Fruit fly (Drosophila melanogaster): ENCODE data around the gene CG7497.
A peak's percentile ranks its signal among the peaks of the same experiment; 100 is the strongest.

The CG7497 gene

DNA sequence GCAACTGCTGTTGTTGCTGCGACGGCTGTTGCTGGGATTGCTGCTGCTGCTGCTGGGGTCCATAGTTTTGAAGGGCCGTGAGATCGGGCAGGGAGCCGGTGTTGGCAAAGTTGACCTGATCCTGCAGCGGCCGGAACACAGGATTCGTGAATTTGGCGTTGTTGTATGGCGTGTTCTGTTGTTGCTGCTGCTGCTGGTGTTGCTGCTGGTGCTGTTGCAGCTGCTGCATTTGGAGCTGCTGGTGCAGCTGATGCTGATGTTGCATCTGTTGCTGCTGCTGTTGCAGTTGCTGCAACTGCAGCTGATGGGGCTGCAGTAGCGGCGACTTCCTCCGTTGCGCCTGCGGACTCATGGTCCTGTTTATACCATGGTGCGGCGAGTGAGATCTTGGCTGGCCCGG lies 30.4 kb downstream of the CG7497 start:
- TF ChIP-seq OdsH (GFP tag; optimal IDR thresholded peaks at IDR 0.05) (no peak), CrebA (GFP tag; optimal IDR thresholded peaks at IDR 0.05; ENCODE audit: borderline replicate concordance) (no peak), psq (GFP tag; optimal IDR thresholded peaks at IDR 0.05) (no peak), CG32264 (GFP tag; optimal IDR thresholded peaks at IDR 0.05) (no peak), Dfd (GFP tag; optimal IDR thresholded peaks at IDR 0.05) (peak; percentile 95), br (GFP tag; optimal IDR thresholded peaks at IDR 0.05) (no peak), Hr83 (GFP tag; optimal IDR thresholded peaks at IDR 0.05; ENCODE audit: poor library complexity, severe bottlenecking) (no peak)

DNA sequence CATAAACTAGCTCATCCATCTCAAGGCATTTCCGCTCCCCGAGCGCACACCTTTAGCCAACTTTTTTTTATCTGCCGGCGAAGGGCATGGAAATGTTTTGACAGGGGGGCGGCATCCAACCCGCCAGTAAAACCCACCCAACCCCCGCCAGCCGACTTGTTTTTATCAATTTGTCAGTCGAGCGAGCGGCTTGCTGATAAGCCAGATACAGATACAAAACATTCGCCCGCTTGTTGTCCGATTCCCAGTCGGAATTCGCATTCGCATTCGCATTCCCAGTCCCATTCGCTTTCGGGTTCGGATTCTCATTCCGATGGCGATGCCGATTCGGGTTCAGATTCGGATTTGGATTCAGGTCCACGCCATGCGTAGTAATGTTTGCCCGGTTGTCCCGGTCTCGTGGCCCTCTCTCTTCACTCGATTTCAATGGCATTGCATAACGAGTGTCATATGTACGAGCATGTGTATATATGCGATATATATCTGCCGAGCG lies 31.9 kb downstream of the CG7497 start:
- TF ChIP-seq lola (GFP tag; optimal IDR thresholded peaks at IDR 0.05), result no peak
- TF ChIP-seq h (GFP tag; optimal IDR thresholded peaks at IDR 0.05), result peak; percentile 64
- peak in 1 of 2 experiments; percentile 33 for TF ChIP-seq dl (GFP tag; optimal IDR thresholded peaks at IDR 0.05; ENCODE audit: insufficient read depth in 1 of 2, partially characterized antibody in 2 of 2)
- peak; percentile 48 for TF ChIP-seq Rel (GFP tag; optimal IDR thresholded peaks at IDR 0.05)
- peak; percentile 74 for TF ChIP-seq Rel (tag; optimal IDR thresholded peaks at IDR 0.05)
- TF ChIP-seq Abd-B (GFP tag; optimal IDR thresholded peaks at IDR 0.05), result no peak
- no peak for TF ChIP-seq sv (GFP tag; optimal IDR thresholded peaks at IDR 0.05)
- TF ChIP-seq Dif (GFP tag; optimal IDR thresholded peaks at IDR 0.05; ENCODE audit: partially characterized antibody), result peak; percentile 11
- peak in 1 of 2 experiments; percentile 13 for TF ChIP-seq foxo (GFP tag; optimal IDR thresholded peaks at IDR 0.05)
- no peak for TF ChIP-seq dsf (GFP tag; optimal IDR thresholded peaks at IDR 0.05; ENCODE audit: borderline replicate concordance)
- no peak for TF ChIP-seq HLH106 (tag; optimal IDR thresholded peaks at IDR 0.05)
- TF ChIP-seq Jra (GFP tag; optimal IDR thresholded peaks at IDR 0.05), result no peak
- no peak for TF ChIP-seq CG32264 (GFP tag; optimal IDR thresholded peaks at IDR 0.05)
- no peak for TF ChIP-seq Mio (GFP tag; optimal IDR thresholded peaks at IDR 0.05)
- peak; percentile 19 for TF ChIP-seq CrebA (GFP tag; optimal IDR thresholded peaks at IDR 0.05; ENCODE audit: borderline replicate concordance)
- peak; percentile 23 for TF ChIP-seq br (GFP tag; optimal IDR thresholded peaks at IDR 0.05)
- TF ChIP-seq psq (GFP tag; optimal IDR thresholded peaks at IDR 0.05), result peak; percentile 33
- TF ChIP-seq tai (GFP tag; optimal IDR thresholded peaks at IDR 0.05), result no peak
- TF ChIP-seq sage (GFP tag; optimal IDR thresholded peaks at IDR 0.05), result peak; percentile 22
- peak; percentile 27 for TF ChIP-seq jim (GFP tag; optimal IDR thresholded peaks at IDR 0.05)
- TF ChIP-seq Myc (optimal IDR thresholded peaks at IDR 0.05), result no peak
- TF ChIP-seq N (GFP tag; optimal IDR thresholded peaks at IDR 0.05), result no peak
- no peak for TF ChIP-seq CG9705 (GFP tag; optimal IDR thresholded peaks at IDR 0.05)
- no peak for TF ChIP-seq dmrt93B (GFP tag; optimal IDR thresholded peaks at IDR 0.05)
- TF ChIP-seq rgr (GFP tag; optimal IDR thresholded peaks at IDR 0.05), result peak; percentile 31
- TF ChIP-seq Hr83 (GFP tag; optimal IDR thresholded peaks at IDR 0.05; ENCODE audit: poor library complexity, severe bottlenecking), result peak; percentile 13
- no peak for TF ChIP-seq Vsx2 (GFP tag; optimal IDR thresholded peaks at IDR 0.05; ENCODE audit: partially characterized antibody)
- no peak for TF ChIP-seq woc (GFP tag; optimal IDR thresholded peaks at IDR 0.05)
- no peak for TF ChIP-seq usp (GFP tag; optimal IDR thresholded peaks at IDR 0.05)
- TF ChIP-seq GATAd (GFP tag; optimal IDR thresholded peaks at IDR 0.05), result peak; percentile 41
- TF ChIP-seq brk (GFP tag; optimal IDR thresholded peaks at IDR 0.05), result no peak
- TF ChIP-seq OdsH (GFP tag; optimal IDR thresholded peaks at IDR 0.05), result no peak
- no peak for TF ChIP-seq ey (GFP tag; optimal IDR thresholded peaks at IDR 0.05)
- TF ChIP-seq Hr78 (GFP tag; optimal IDR thresholded peaks at IDR 0.05), result no peak
- TF ChIP-seq Hnf4 (GFP tag; optimal IDR thresholded peaks at IDR 0.05), result no peak
- no peak for TF ChIP-seq pan (optimal IDR thresholded peaks at IDR 0.05)
- TF ChIP-seq Dfd (GFP tag; optimal IDR thresholded peaks at IDR 0.05), result no peak
- TF ChIP-seq Sp1 (GFP tag; optimal IDR thresholded peaks at IDR 0.05), result peak; percentile 17
- TF ChIP-seq fru (GFP tag; optimal IDR thresholded peaks at IDR 0.05), result peak; percentile 73

All from whole organism, wandering third instar larva.